Fruit fly (Drosophila melanogaster): ENCODE measurements around the gene Mhcl.
A peak's percentile ranks its signal among the peaks of the same experiment; 100 is the strongest.

The Mhcl gene

DNA sequence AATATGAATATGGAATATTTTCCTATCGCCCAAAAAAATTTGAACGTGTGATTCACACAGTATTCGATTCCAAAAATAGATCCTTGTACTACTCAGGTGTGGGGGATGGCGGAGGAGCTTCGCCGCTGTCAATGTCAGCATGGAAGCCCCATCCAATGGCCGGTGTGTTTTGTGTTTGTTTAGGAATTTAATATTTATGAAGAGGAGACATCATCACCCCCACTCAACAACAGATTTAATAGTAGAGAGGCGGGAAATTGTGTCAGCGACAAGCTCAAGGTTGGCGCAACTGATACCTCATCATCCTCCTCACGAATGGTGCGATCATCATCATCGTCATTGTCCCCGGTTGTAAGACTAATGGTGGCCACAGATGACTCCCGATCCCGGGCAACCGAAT lies 24.4 kb downstream of the Mhcl start (continued):
- TF ChIP-seq ftz-f1 (GFP tag; optimal IDR thresholded peaks at IDR 0.05) (peak; percentile 60), HHEX (GFP tag; optimal IDR thresholded peaks at IDR 0.05) (no peak), rib (GFP tag; IDR thresholded peaks at IDR 0.05) (no peak), CG7745 (tag; optimal IDR thresholded peaks at IDR 0.05) (no peak), shn (GFP tag; optimal IDR thresholded peaks at IDR 0.05) (no peak), CG33557 (GFP tag; optimal IDR thresholded peaks at IDR 0.05) (no peak), CG17829 (tag; optimal IDR thresholded peaks at IDR 0.05) (no peak), CG12769 (tag; optimal IDR thresholded peaks at IDR 0.05) (peak; percentile 90), MESR4 (GFP tag; optimal IDR thresholded peaks at IDR 0.05) (no peak), CkIIα-i1 (GFP tag; IDR thresholded peaks at IDR 0.05) (no peak), Jarid2 (GFP tag; optimal IDR thresholded peaks at IDR 0.05) (no peak), CG6854 (GFP tag; optimal IDR thresholded peaks at IDR 0.05) (no peak), CG7928 (GFP tag; optimal IDR thresholded peaks at IDR 0.05) (no peak), HmgZ (tag; optimal IDR thresholded peaks at IDR 0.05) (no peak), fru (optimal IDR thresholded peaks at IDR 0.05) (no peak), Atf6 (GFP tag; IDR thresholded peaks at IDR 0.05) (no peak), cad (GFP tag; optimal IDR thresholded peaks at IDR 0.05) (no peak), tna (GFP tag; IDR thresholded peaks at IDR 0.05; ENCODE audit: partially characterized antibody) (no peak)

DNA sequence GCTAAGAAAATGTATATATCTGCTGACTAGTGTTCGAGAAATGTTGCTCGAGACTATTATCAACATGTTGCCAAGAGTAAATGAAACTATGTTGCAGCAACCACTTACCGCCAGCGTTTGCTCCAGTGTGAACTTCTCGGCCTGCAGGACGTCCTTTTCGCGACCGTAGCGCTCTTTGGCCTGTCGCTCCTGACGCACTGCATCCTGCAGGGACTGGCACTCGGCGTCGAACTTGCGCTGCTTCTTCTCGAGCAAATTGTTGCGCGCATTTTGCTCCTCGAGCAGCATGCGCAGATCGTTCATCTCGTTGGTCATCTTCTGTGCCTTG lies 26.0 kb downstream of the Mhcl start:
- TF ChIP-seq CG11696 (GFP tag; IDR thresholded peaks at IDR 0.05), result 0 out of 2 replicates have a peak, but pooled peaks have one; percentile 3
- peak; percentile 34 for TF ChIP-seq CG3065 (GFP tag; optimal IDR thresholded peaks at IDR 0.05)
- TF ChIP-seq ken (GFP tag; IDR thresholded peaks at IDR 0.05), result no peak; the same call in 2 of the 3 replicates
- TF ChIP-seq CG11504 (tag; optimal IDR thresholded peaks at IDR 0.05), result peak; percentile 98
- TF ChIP-seq hth (optimal IDR thresholded peaks at IDR 0.05), result no peak
- no peak for TF ChIP-seq CG18764 (GFP tag; optimal IDR thresholded peaks at IDR 0.05)
- TF ChIP-seq az2 (GFP tag; optimal IDR thresholded peaks at IDR 0.05), result peak; percentile 24
- TF ChIP-seq CG10209 (GFP tag; optimal IDR thresholded peaks at IDR 0.05), result no peak
- no peak for TF ChIP-seq run (tag; optimal IDR thresholded peaks at IDR 0.05)
- TF ChIP-seq E2f2 (GFP tag; IDR thresholded peaks at IDR 0.05), result no peak
- 0 out of 2 replicates have a peak, but pooled peaks have one; percentile 18 for TF ChIP-seq bowl (GFP tag; IDR thresholded peaks at IDR 0.05)
- no peak for TF ChIP-seq salm (tag; optimal IDR thresholded peaks at IDR 0.05)
- no peak for TF ChIP-seq prd (optimal IDR thresholded peaks at IDR 0.05)
- no peak for TF ChIP-seq prd (GFP tag; IDR thresholded peaks at IDR 0.05)
- TF ChIP-seq sd (tag; optimal IDR thresholded peaks at IDR 0.05), result no peak

DNA sequence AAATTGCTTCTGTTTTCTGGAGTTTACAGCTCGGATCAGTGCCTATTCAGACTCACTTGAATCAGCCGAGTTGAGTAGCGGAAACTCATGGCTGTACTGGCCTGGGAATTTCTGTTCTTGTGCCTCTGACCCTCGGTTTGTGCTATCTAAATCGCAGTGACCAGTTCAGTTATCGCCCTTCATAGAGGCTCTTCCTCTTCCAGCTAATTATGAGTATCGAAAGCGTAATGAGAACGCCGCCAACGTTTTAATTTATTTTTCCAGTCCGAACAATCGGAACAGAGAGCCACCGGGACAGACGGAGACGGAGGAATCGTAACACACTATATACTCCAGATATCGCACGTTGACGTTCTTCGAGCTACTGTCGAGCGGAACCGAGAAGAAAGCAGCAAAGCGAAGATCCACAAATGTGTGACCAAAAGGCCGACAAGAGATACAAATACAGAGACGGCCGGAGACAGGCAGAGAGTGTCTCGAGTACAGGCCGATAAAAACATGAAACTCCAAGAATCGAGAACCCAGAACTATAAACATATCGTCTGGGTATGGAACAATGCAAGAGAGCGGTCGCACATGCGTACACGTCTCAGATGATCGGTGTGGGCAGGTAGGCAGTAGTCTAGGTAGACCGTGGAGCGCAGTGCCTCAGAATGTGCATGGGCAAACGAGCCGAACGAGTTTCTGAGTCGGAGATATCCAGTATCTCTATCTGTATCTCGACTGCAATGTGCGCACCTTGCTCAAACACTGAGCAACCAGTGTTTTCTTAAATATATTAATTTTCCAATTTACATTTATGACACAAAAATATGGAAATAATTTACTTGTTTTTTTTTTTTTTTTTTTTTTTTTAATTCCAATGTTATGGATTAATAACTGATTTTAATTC lies 26.6 kb downstream of the Mhcl start:
- TF ChIP-seq Eip74EF (GFP tag; optimal IDR thresholded peaks at IDR 0.05), result no peak
- TF ChIP-seq Rx (GFP tag; IDR thresholded peaks at IDR 0.05), result no peak
- peak; percentile 4 for TF ChIP-seq salm (tag; optimal IDR thresholded peaks at IDR 0.05)
- no peak for TF ChIP-seq ab (GFP tag; optimal IDR thresholded peaks at IDR 0.05)
- no peak for TF ChIP-seq CG13296 (GFP tag; optimal IDR thresholded peaks at IDR 0.05)
- TF ChIP-seq Bgb (GFP tag; IDR thresholded peaks at IDR 0.05; ENCODE audit: partially characterized antibody), result no peak
- TF ChIP-seq hb (GFP tag; IDR thresholded peaks at IDR 0.05; ENCODE audit: partially characterized antibody), result no peak
- TF ChIP-seq CG14441 (GFP tag; IDR thresholded peaks at IDR 0.05), result no peak
- no peak for TF ChIP-seq HLHmδ (GFP tag; optimal IDR thresholded peaks at IDR 0.05)
- TF ChIP-seq repo (GFP tag; optimal IDR thresholded peaks at IDR 0.05), result no peak
- no peak for TF ChIP-seq pb (GFP tag; optimal IDR thresholded peaks at IDR 0.05)
- no peak for TF ChIP-seq Stat92E (GFP tag; optimal IDR thresholded peaks at IDR 0.05)
- peak; percentile 61 for TF ChIP-seq CG14667 (GFP tag; IDR thresholded peaks at IDR 0.05)
- TF ChIP-seq pzg (GFP tag; optimal IDR thresholded peaks at IDR 0.05), result no peak
- TF ChIP-seq CG2712 (tag; optimal IDR thresholded peaks at IDR 0.05), result peak; percentile 92
- 0 out of 3 replicates have a peak, but pooled peaks have one; percentile 53 for TF ChIP-seq z (GFP tag; IDR thresholded peaks at IDR 0.05)
- peak; percentile 83 for TF ChIP-seq CG30403 (GFP tag; optimal IDR thresholded peaks at IDR 0.05)
- TF ChIP-seq eyg (GFP tag; optimal IDR thresholded peaks at IDR 0.05), result no peak
